Worm (Caenorhabditis elegans) whole organism, midembryonic: ENCODE measurements around the gene Y61A9LA.10.

Experiments used
- T22C8.4 ChIP-seq: fragments of 200-800 bp; sonication (Bioruptor generic); IDR thresholded peaks from 2 replicates; pipeline ENCODE4 v1.3.6; 2022; ENCODE audit warnings: missing genetic modification characterization, missing compliant biosample characterization
- cog-1 ChIP-seq: sonication (generic microtip); optimal IDR thresholded peaks from 2 replicates; lab custom pipeline; 2016; ENCODE audit warnings: missing genetic modification characterization, missing compliant biosample characterization
- flt-1 ChIP-seq: fragments of 200-800 bp; sonication (Bioruptor generic); IDR thresholded peaks from 2 replicates; pipeline ENCODE4 v1.3.6; 2022; ENCODE audit warnings: missing genetic modification characterization, missing compliant biosample characterization
- klf-2 ChIP-seq: fragments of 200-800 bp; sonication (Bioruptor generic); conservative IDR thresholded peaks from 2 replicates; pipeline ENCODE4 v1.3.6; 2022; ENCODE audit warnings: missing genetic modification reagents, missing genetic modification characterization, missing compliant biosample characterization
- med-1 ChIP-seq: sonication (generic microtip); optimal IDR thresholded peaks from 2 replicates; lab custom pipeline; 2017; ENCODE audit warnings: missing genetic modification characterization, mild to moderate bottlenecking, missing compliant biosample characterization, antibody characterized with exemption, missing genetic modification reagents; ENCODE audit not compliant: insufficient read depth
- ref-1 ChIP-seq: fragments of 200-800 bp; sonication (Bioruptor generic); conservative IDR thresholded peaks from 2 replicates; pipeline ENCODE4 v1.3.6; 2022; ENCODE audit warnings: missing genetic modification reagents, missing genetic modification characterization, missing compliant biosample characterization
- tab-1 ChIP-seq: fragments of 200-800 bp; sonication (Bioruptor generic); IDR thresholded peaks from 2 replicates; pipeline ENCODE4 v1.3.6; 2022; ENCODE audit warnings: missing genetic modification characterization, missing compliant biosample characterization
- ztf-23 ChIP-seq: fragments of 200-800 bp; sonication (Bioruptor generic); IDR thresholded peaks from 2 replicates; pipeline ENCODE4 v1.3.6; 2022; ENCODE audit warnings: missing genetic modification reagents, missing genetic modification characterization, missing compliant biosample characterization
- ztf-29 ChIP-seq: fragments of 200-800 bp; sonication (Bioruptor generic); IDR thresholded peaks from 2 replicates; pipeline ENCODE4 v1.3.6; 2022; ENCODE audit warnings: missing genetic modification reagents, missing genetic modification characterization, missing compliant biosample characterization

Y61A9LA.10 gene

DNA sequence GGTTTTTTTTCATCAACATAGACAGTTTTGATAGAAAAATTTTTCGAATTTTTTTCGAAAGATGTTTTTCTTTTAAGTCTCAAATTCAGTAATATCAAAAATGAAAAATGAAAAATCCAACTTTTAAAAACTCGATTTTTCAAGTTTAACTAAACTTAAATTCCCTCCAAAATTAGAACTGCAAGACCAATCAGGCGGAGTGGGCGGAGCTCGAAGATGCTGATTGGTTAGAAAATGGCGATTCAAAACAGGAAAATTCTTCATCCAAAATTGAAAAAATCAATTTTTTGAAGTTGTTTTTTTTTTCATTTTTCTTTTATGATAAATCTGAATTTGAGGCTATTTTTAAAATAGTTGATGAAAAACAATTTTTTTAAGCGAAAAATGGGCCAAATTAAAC, 9.1 kb upstream of the Y61A9LA.10 start:
- TF ChIP-seq ref-1 (GFP tag; lab: Robert Waterston, UW) (no peak), cog-1 (no peak), ztf-29 (GFP tag; lab: Robert Waterston, UW) (no peak), T22C8.4 (GFP tag; lab: Robert Waterston, UW) (no peak), flt-1 (GFP tag; lab: Robert Waterston, UW) (no peak), tab-1 (GFP tag; lab: Robert Waterston, UW) (no peak), med-1 (no peak), klf-2 (GFP tag; lab: Robert Waterston, UW) (no peak), ztf-23 (GFP tag; lab: Robert Waterston, UW) (no peak)

DNA sequence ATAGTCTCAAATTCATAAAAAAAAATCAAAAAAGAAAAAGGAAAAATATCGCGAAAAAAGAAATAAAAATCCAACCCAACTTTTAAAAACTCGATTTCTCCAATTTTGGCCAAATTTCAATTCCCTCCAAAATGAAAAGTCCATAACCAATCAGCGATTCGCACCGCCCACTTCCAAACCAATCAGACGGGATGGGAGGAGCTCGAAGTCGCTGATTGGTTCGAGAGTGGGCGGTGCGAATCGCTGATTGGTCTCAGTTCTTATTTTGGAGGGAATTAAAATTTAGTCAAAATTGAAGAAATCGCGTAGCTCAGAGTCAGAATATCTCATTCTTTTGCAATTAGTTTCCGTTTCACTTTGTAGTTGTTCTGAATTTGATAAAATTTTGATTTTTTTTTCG, 7.9 kb upstream of the Y61A9LA.10 start:
- TF ChIP-seq flt-1 (GFP tag; lab: Robert Waterston, UW) (no peak), tab-1 (GFP tag; lab: Robert Waterston, UW) (no peak), ztf-23 (GFP tag; lab: Robert Waterston, UW) (no peak), med-1 (no peak), ref-1 (GFP tag; lab: Robert Waterston, UW) (no peak), cog-1 (no peak), klf-2 (GFP tag; lab: Robert Waterston, UW) (no peak), ztf-29 (GFP tag; lab: Robert Waterston, UW) (no peak), T22C8.4 (GFP tag; lab: Robert Waterston, UW) (no peak)

DNA sequence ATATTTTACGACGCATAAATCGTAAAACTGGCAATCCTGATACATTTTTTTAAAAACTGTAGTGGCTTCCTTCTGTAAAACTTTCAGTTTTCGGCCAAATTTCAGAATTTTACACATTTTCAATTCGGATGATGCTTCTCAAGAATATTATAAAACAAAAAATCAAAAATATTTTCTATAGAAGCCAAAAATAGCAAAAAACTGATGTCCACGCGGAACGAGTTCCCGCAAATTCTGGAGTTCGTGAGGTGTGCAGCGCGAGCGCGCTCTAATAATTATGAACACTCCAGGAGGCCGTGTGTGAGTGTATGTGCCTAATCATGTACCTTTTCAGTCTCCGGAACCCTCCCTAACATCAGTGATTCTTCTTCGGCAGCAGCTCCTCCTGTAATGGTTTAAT, 1.6 kb upstream of the Y61A9LA.10 start, which contains the start of gene sumv-2:
Gene sumv-2 (plus strand): TSS at position 301 of the 400 bp plus-strand sequence.
- no peak for TF ChIP-seq cog-1
- TF ChIP-seq ztf-29 (GFP tag; lab: Robert Waterston, UW), result no peak
- TF ChIP-seq ref-1 (GFP tag; lab: Robert Waterston, UW), result no peak
- no peak for TF ChIP-seq tab-1 (GFP tag; lab: Robert Waterston, UW)
- TF ChIP-seq flt-1 (GFP tag; lab: Robert Waterston, UW), result no peak
- no peak for TF ChIP-seq T22C8.4 (GFP tag; lab: Robert Waterston, UW)
- TF ChIP-seq med-1, result no peak
- TF ChIP-seq klf-2 (GFP tag; lab: Robert Waterston, UW), result no peak
- TF ChIP-seq ztf-23 (GFP tag; lab: Robert Waterston, UW), result no peak

DNA sequence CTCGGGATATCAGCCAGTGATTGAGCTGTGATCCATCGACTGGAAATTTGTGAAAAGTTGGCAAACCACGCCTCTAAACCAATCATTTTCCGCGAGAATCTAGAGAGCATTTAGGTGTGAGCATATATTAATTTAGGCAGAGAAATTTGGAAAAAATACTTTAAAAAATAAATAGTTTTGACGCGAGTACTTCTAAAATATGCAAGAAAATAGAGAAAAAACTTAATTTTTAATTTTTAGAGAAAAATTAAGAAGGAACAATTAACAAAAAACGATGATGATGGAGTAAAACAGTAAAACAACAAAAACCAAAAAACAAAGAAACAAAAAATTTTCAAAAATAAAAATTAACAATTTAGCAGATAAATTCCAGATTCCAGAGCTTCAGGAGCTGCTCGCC, 8.8 kb downstream of the Y61A9LA.10 start, which contains the start of gene txt-6:
Gene txt-6 (minus strand): TSS at position 101 of the 400 bp plus-strand sequence.
- TF ChIP-seq T22C8.4 (GFP tag; lab: Robert Waterston, UW), result no peak

ce11 chrV:4599225-4599624, 16.4 kb downstream of the Y61A9LA.10 start:
- no peak for TF ChIP-seq flt-1 (GFP tag; lab: Robert Waterston, UW)
- TF ChIP-seq T22C8.4 (GFP tag; lab: Robert Waterston, UW), result no peak
- no peak for TF ChIP-seq ztf-29 (GFP tag; lab: Robert Waterston, UW)
- TF ChIP-seq klf-2 (GFP tag; lab: Robert Waterston, UW), result no peak
- no peak for TF ChIP-seq ref-1 (GFP tag; lab: Robert Waterston, UW)
- no peak for TF ChIP-seq ztf-23 (GFP tag; lab: Robert Waterston, UW)
- no peak for TF ChIP-seq med-1
- TF ChIP-seq cog-1, result no peak
- TF ChIP-seq tab-1 (GFP tag; lab: Robert Waterston, UW), result no peak

- TF ChIP-seq cog-1 (no peak), flt-1 (GFP tag; lab: Robert Waterston, UW) (no peak), T22C8.4 (GFP tag; lab: Robert Waterston, UW) (no peak), tab-1 (GFP tag; lab: Robert Waterston, UW) (no peak), ref-1 (GFP tag; lab: Robert Waterston, UW) (no peak), klf-2 (GFP tag; lab: Robert Waterston, UW) (no peak), med-1 (no peak), ztf-23 (GFP tag; lab: Robert Waterston, UW) (no peak), ztf-29 (GFP tag; lab: Robert Waterston, UW) (no peak)
These were observed 17.1 kb downstream of the Y61A9LA.10 start for ce11 chrV:4598489-4598888.

DNA sequence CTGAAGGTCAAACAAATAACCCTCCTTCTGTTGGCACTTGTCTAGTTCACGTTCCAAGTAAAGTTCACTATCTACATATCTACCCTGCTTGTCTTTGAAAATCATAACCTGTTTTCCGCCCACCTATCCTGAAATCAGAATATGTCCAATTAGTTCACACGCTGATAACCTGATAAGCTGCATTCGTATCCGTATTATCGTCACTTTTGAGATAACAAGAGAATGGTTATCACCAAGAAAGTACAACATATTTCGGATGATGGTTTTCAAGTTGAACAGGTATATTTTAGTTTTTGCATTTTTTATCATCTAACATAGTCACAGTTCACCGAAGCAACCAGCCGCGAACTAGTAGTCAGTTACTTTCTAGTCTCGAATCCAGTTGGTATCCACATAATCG, 24.8 kb downstream of the Y61A9LA.10 start:
- TF ChIP-seq klf-2 (GFP tag; lab: Robert Waterston, UW), result no peak
- no peak for TF ChIP-seq ztf-29 (GFP tag; lab: Robert Waterston, UW)

- TF ChIP-seq cog-1 (no peak), ztf-29 (GFP tag; lab: Robert Waterston, UW) (no peak), med-1 (no peak), flt-1 (GFP tag; lab: Robert Waterston, UW) (no peak), ref-1 (GFP tag; lab: Robert Waterston, UW) (no peak), ztf-23 (GFP tag; lab: Robert Waterston, UW) (no peak), T22C8.4 (GFP tag; lab: Robert Waterston, UW) (no peak), klf-2 (GFP tag; lab: Robert Waterston, UW) (no peak)
These were observed 30.6 kb downstream of the Y61A9LA.10 start, which contains the start of gene Y61A9LA.1 for ce11 chrV:4585009-4585408. TSS of gene Y61A9LA.1 (plus strand) at chrV:4585309.

DNA sequence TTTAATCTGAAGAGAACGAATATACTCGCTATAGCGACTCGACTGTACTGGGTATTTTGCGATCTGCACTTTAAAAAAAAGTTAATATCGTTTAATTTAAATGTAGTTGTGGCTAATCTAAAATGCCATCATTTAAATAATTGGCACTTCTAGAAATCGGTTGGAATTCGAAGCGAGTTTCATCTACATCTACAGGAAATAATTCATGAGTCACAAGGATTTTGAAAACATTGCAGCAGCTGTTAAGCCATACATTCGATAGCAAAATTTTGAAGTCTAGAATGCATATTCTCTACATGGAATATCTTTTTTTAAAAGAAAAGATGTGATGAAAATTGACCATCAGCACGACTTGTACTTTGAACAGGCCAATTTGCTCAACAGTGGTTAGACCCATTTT, 35.0 kb downstream of the Y61A9LA.10 start:
- TF ChIP-seq med-1, result no peak
- TF ChIP-seq ref-1 (GFP tag; lab: Robert Waterston, UW), result no peak
- TF ChIP-seq tab-1 (GFP tag; lab: Robert Waterston, UW), result no peak
- TF ChIP-seq ztf-29 (GFP tag; lab: Robert Waterston, UW), result no peak
- no peak for TF ChIP-seq T22C8.4 (GFP tag; lab: Robert Waterston, UW)
- no peak for TF ChIP-seq cog-1
- no peak for TF ChIP-seq klf-2 (GFP tag; lab: Robert Waterston, UW)
- TF ChIP-seq ztf-23 (GFP tag; lab: Robert Waterston, UW), result no peak
- TF ChIP-seq flt-1 (GFP tag; lab: Robert Waterston, UW), result no peak

DNA sequence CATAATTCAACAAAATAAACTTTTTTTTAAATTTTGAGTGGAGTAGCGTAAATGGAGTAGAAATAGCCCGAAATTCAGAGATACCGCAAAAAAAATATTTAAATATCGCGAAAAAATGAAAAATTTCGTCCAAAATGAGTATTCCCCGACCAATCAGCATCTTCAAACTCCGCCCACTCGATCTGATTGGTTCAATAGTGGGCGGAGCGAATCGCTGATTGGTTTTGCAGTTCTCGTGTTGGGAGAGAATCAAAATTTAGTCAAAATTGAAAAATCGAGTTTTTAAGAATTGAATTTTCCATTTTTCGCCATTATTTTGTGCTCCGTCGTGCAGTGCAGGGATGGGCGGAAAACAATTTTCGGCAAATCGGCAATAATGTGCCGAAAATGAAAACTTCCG, 40.2 kb downstream of the Y61A9LA.10 start:
- TF ChIP-seq ztf-29 (GFP tag; lab: Robert Waterston, UW) (no peak), cog-1 (no peak), T22C8.4 (GFP tag; lab: Robert Waterston, UW) (no peak), ztf-23 (GFP tag; lab: Robert Waterston, UW) (no peak), flt-1 (GFP tag; lab: Robert Waterston, UW) (no peak), med-1 (no peak), tab-1 (GFP tag; lab: Robert Waterston, UW) (no peak), klf-2 (GFP tag; lab: Robert Waterston, UW) (no peak), ref-1 (GFP tag; lab: Robert Waterston, UW) (no peak)
